Fruit fly (Drosophila melanogaster) whole organism, embryonic: Measurements from ENCODE around the gene lqfR.

Source experiments
- Atf-2 ChIP-seq: fragments of 200-800 bp; sonication (Bioruptor generic); optimal IDR thresholded peaks from 2 replicates; lab custom pipeline; 2016; ENCODE audit warnings: missing biosample characterization, missing genetic modification characterization
- C15 ChIP-seq: fragments of 200-800 bp; sonication (Bioruptor generic); IDR thresholded peaks from 3 replicates; pipeline ENCODE4 v1.3.6; 2022; ENCODE audit warnings: missing biosample characterization, missing genetic modification characterization
- CG10462 ChIP-seq: fragments of 200-800 bp; sonication (Bioruptor generic); optimal IDR thresholded peaks from 2 replicates; lab custom pipeline; 2016; ENCODE audit warnings: missing biosample characterization, missing genetic modification characterization
- CG11723 ChIP-seq: fragments of 200-800 bp; sonication (Bioruptor generic); optimal IDR thresholded peaks from 2 replicates; lab custom pipeline; 2017; ENCODE audit warnings: missing biosample characterization, mild to moderate bottlenecking, missing genetic modification characterization
- CG12236 ChIP-seq: fragments of 200-800 bp; sonication (Bioruptor generic); optimal IDR thresholded peaks from 2 replicates; lab custom pipeline; 2016; ENCODE audit warnings: missing biosample characterization, missing genetic modification characterization
- CG14050 ChIP-seq: fragments of 200-800 bp; sonication (Bioruptor generic); IDR thresholded peaks from 3 replicates; pipeline ENCODE4 v1.3.6; 2022; ENCODE audit warnings: missing biosample characterization, missing genetic modification characterization
- CG14965 ChIP-seq: fragments of 200-800 bp; sonication (Bioruptor generic); optimal IDR thresholded peaks from 2 replicates; lab custom pipeline; 2016; ENCODE audit warnings: missing biosample characterization, missing genetic modification characterization, borderline replicate concordance
- CG15514 ChIP-seq: fragments of 200-800 bp; sonication (Bioruptor generic); optimal IDR thresholded peaks from 3 replicates; lab custom pipeline; 2017; ENCODE audit warnings: missing biosample characterization, missing genetic modification characterization, mild to moderate bottlenecking, moderate library complexity, missing genetic modification reagents
- CG18619 ChIP-seq: fragments of 200-800 bp; sonication (Bioruptor generic); optimal IDR thresholded peaks from 3 replicates; lab custom pipeline; 2017; ENCODE audit warnings: missing biosample characterization, mild to moderate bottlenecking, missing genetic modification characterization
- CG2678 ChIP-seq: fragments of 200-800 bp; sonication (Bioruptor generic); optimal IDR thresholded peaks from 3 replicates; lab custom pipeline; 2019; ENCODE audit warnings: missing biosample characterization, mild to moderate bottlenecking, missing genetic modification characterization, moderate library complexity
- CG33557 ChIP-seq: fragments of 200-800 bp; sonication (Bioruptor generic); optimal IDR thresholded peaks from 2 replicates; lab custom pipeline; 2019; ENCODE audit warnings: missing biosample characterization, mild to moderate bottlenecking, missing genetic modification characterization, moderate library complexity
- CG3995 ChIP-seq: fragments of 200-800 bp; sonication (Bioruptor generic); optimal IDR thresholded peaks from 3 replicates; lab custom pipeline; 2016; ENCODE audit warnings: missing biosample characterization, missing genetic modification characterization
- CG8478 ChIP-seq: fragments of >200 bp; optimal IDR thresholded peaks from 2 replicates; lab custom pipeline; 2018
- CTCF ChIP-seq: fragments of 200-800 bp; sonication (Bioruptor generic); optimal IDR thresholded peaks from 2 replicates; lab custom pipeline; 2017; ENCODE audit warnings: missing biosample characterization, mild to moderate bottlenecking, missing genetic modification characterization, moderate library complexity
- Dbx ChIP-seq: fragments of 200-800 bp; sonication (Bioruptor generic); IDR thresholded peaks from 3 replicates; pipeline ENCODE4 v1.3.6; 2022; ENCODE audit warnings: missing biosample characterization, missing genetic modification characterization
- Gug ChIP-seq: fragments of 200-800 bp; sonication (Bioruptor generic); IDR thresholded peaks from 4 replicates; pipeline ENCODE4 v1.3.6; 2022; ENCODE audit warnings: missing biosample characterization, missing genetic modification characterization
- Hr51 ChIP-seq, 2 experiments: fragments of 200-800 bp; sonication (Bioruptor generic); optimal IDR thresholded peaks; 2 replicates in 1 of 2; 3 replicates in 1 of 2; lab custom pipeline; 2016 to 2018; ENCODE audit warnings: missing biosample characterization in 2 of 2, missing genetic modification characterization in 2 of 2, mild to moderate bottlenecking in 1 of 2, moderate library complexity in 1 of 2
- Opbp ChIP-seq: fragments of 200-800 bp; sonication (Bioruptor generic); IDR thresholded peaks from 3 replicates; pipeline ENCODE4 v1.3.6; 2022; ENCODE audit warnings: missing biosample characterization, missing genetic modification characterization; ENCODE audit not compliant: partially characterized antibody
- Scr ChIP-seq: fragments of 200-800 bp; sonication (Bioruptor generic); IDR thresholded peaks from 2 replicates; pipeline ENCODE4 v1.3.6; 2022; ENCODE audit warnings: missing biosample characterization, missing genetic modification characterization; ENCODE audit not compliant: partially characterized antibody
- Side ChIP-seq: fragments of 200-800 bp; sonication (Bioruptor generic); optimal IDR thresholded peaks from 2 replicates; lab custom pipeline; 2016; ENCODE audit warnings: missing biosample characterization, missing genetic modification characterization
- Tbp ChIP-seq: fragments of >200 bp; optimal IDR thresholded peaks from 2 replicates; lab custom pipeline; 2018; ENCODE audit warnings: missing biosample characterization, missing genetic modification characterization
- Usf ChIP-seq: fragments of 200-800 bp; sonication (Bioruptor generic); optimal IDR thresholded peaks from 2 replicates; lab custom pipeline; 2017; ENCODE audit warnings: missing genotype, missing biosample characterization, missing genetic modification characterization
- Xbp1 ChIP-seq: fragments of 200-800 bp; sonication (Bioruptor generic); optimal IDR thresholded peaks from 3 replicates; lab custom pipeline; 2016; ENCODE audit warnings: missing biosample characterization, mild to moderate bottlenecking, missing genetic modification characterization
- ac ChIP-seq: fragments of 200-800 bp; sonication (Bioruptor generic); optimal IDR thresholded peaks from 3 replicates; lab custom pipeline; 2017; ENCODE audit warnings: missing biosample characterization, mild to moderate bottlenecking, missing genetic modification characterization
- ato ChIP-seq: fragments of 200-800 bp; sonication (Bioruptor generic); IDR thresholded peaks from 2 replicates; pipeline ENCODE4 v1.3.6; 2022; ENCODE audit warnings: missing biosample characterization, missing genetic modification characterization; ENCODE audit not compliant: partially characterized antibody
- croc ChIP-seq: fragments of 200-800 bp; sonication (Bioruptor generic); conservative IDR thresholded peaks from 3 replicates; pipeline ENCODE4 v1.3.6; 2022; ENCODE audit warnings: missing biosample characterization, missing genetic modification characterization
- dimm ChIP-seq: fragments of 200-800 bp; sonication (Bioruptor generic); IDR thresholded peaks from 2 replicates; pipeline ENCODE4 v1.3.6; 2022; ENCODE audit warnings: missing biosample characterization, missing genetic modification characterization
- disco-r ChIP-seq: fragments of 200-800 bp; sonication (Bioruptor generic); optimal IDR thresholded peaks from 2 replicates; lab custom pipeline; 2016; ENCODE audit warnings: missing biosample characterization, missing genetic modification characterization
- esg ChIP-seq: fragments of 200-800 bp; sonication (Bioruptor generic); conservative IDR thresholded peaks from 2 replicates; pipeline ENCODE4 v1.3.6; 2022; ENCODE audit warnings: missing biosample characterization, missing genetic modification characterization
- ewg ChIP-seq: fragments of 200-800 bp; sonication (Bioruptor generic); optimal IDR thresholded peaks from 3 replicates; lab custom pipeline; 2017; ENCODE audit warnings: mild to moderate bottlenecking, missing biosample characterization, missing genetic modification reagents, missing genetic modification characterization
- hb ChIP-seq: fragments of 200-800 bp; sonication (Bioruptor generic); IDR thresholded peaks from 3 replicates; pipeline ENCODE4 v1.3.6; 2022; ENCODE audit warnings: missing biosample characterization, missing genetic modification characterization; ENCODE audit not compliant: partially characterized antibody
- inv ChIP-seq: fragments of 200-800 bp; sonication (Bioruptor generic); IDR thresholded peaks from 2 replicates; pipeline ENCODE4 v1.3.6; 2022; ENCODE audit warnings: missing biosample characterization, missing genetic modification characterization; ENCODE audit not compliant: partially characterized antibody
- ken ChIP-seq: fragments of 200-800 bp; sonication (Bioruptor generic); IDR thresholded peaks from 3 replicates; pipeline ENCODE4 v1.3.6; 2022; ENCODE audit warnings: missing biosample characterization, missing genetic modification characterization
- lab ChIP-seq: fragments of 200-800 bp; sonication (Bioruptor generic); optimal IDR thresholded peaks from 3 replicates; lab custom pipeline; 2017; ENCODE audit warnings: missing biosample characterization, missing genetic modification characterization, mild to moderate bottlenecking, moderate library complexity, missing genetic modification reagents
- lola ChIP-seq, 3 experiments: fragments of >200 bp in 2 of 3; fragments of 200-800 bp in 1 of 3; sonication (Bioruptor generic) in 1 of 3; optimal IDR thresholded peaks; 2 replicates each; lab custom pipeline; 2017 to 2019; ENCODE audit warnings: missing biosample characterization in 3 of 3, missing genetic modification characterization in 3 of 3, mild to moderate bottlenecking in 1 of 3, moderate library complexity in 1 of 3
- luna ChIP-seq: fragments of 200-800 bp; sonication (Bioruptor generic); optimal IDR thresholded peaks from 2 replicates; lab custom pipeline; 2016; ENCODE audit warnings: missing biosample characterization, missing genetic modification characterization
- nom ChIP-seq: fragments of 200-800 bp; sonication (Bioruptor generic); optimal IDR thresholded peaks from 2 replicates; lab custom pipeline; 2017; ENCODE audit warnings: missing biosample characterization, missing genetic modification characterization, mild to moderate bottlenecking, moderate library complexity, missing genetic modification reagents
- odd ChIP-seq: fragments of 200-800 bp; sonication (Bioruptor generic); optimal IDR thresholded peaks from 2 replicates; lab custom pipeline; 2017; ENCODE audit warnings: missing biosample characterization, mild to moderate bottlenecking, missing genetic modification characterization
- org-1 ChIP-seq: fragments of 200-800 bp; sonication (Bioruptor generic); optimal IDR thresholded peaks from 2 replicates; lab custom pipeline; 2017; ENCODE audit warnings: missing biosample characterization, missing genetic modification characterization
- otp ChIP-seq: fragments of 200-800 bp; sonication (Bioruptor generic); IDR thresholded peaks from 3 replicates; pipeline ENCODE4, ENCODE4 v1.3.6; 2022; ENCODE audit warnings: missing biosample characterization, missing genetic modification characterization
- peb ChIP-seq: fragments of 200-800 bp; sonication (Bioruptor generic); IDR thresholded peaks from 2 replicates; pipeline ENCODE4 v1.3.6; 2022; ENCODE audit warnings: missing biosample characterization, missing genetic modification characterization
- prd ChIP-seq, 3 experiments: fragments of >200 bp in 2 of 3; fragments of 200-800 bp in 1 of 3; sonication (Bioruptor generic) in 1 of 3; optimal IDR thresholded peaks in 2 of 3; IDR thresholded peaks in 1 of 3; 2 replicates in 2 of 3; 3 replicates in 1 of 3; pipeline versions ENCODE4 v1.3.6 to Lab custom; 2017 to 2022; ENCODE audit warnings: missing biosample characterization in 1 of 3, missing genetic modification characterization in 1 of 3
- stwl ChIP-seq: fragments of 200-800 bp; sonication (Bioruptor generic); optimal IDR thresholded peaks from 3 replicates; lab custom pipeline; 2018; ENCODE audit warnings: missing biosample characterization, mild to moderate bottlenecking, missing genetic modification characterization, moderate library complexity
- tgo ChIP-seq: fragments of 200-800 bp; sonication (Bioruptor generic); IDR thresholded peaks from 3 replicates; pipeline ENCODE4 v1.3.6; 2022; ENCODE audit warnings: missing biosample characterization, missing genetic modification characterization
- trem ChIP-seq: fragments of 200-800 bp; optimal IDR thresholded peaks from 3 replicates; lab custom pipeline; 2019; ENCODE audit warnings: missing biosample characterization, mild to moderate bottlenecking, missing genetic modification characterization, moderate library complexity
- trh ChIP-seq: fragments of 200-800 bp; sonication (Bioruptor generic); optimal IDR thresholded peaks from 2 replicates; lab custom pipeline; 2016; ENCODE audit warnings: missing biosample characterization, missing genetic modification characterization
- vvl ChIP-seq: fragments of 200-800 bp; sonication (Bioruptor generic); IDR thresholded peaks from 2 replicates; pipeline ENCODE4 v1.3.6; 2022; ENCODE audit warnings: missing biosample characterization, missing genetic modification characterization
- zfh1 ChIP-seq: fragments of 200-800 bp; sonication (Bioruptor generic); IDR thresholded peaks from 3 replicates; pipeline ENCODE4 v1.3.6; 2022; ENCODE audit warnings: missing biosample characterization, missing genetic modification characterization

Gene lqfR

dm6 chr3R:22362218-22362907, 48.7 kb upstream of the lqfR start, which contains the start of the genes JMJD6, CG7071 and Muted (continued):
- TF ChIP-seq lab (GFP tag; lab: Kevin White, UChicago) (peak; percentile 95), CG14050 (peak; percentile 85), luna (GFP tag; lab: Kevin White, UChicago) (peak; percentile 34), Gug (GFP tag; lab: Robert Waterston, UW) (peak; percentile 87), Dbx (GFP tag; lab: Robert Waterston, UW) (peak; percentile 91), trh (GFP tag; lab: Kevin White, UChicago) (peak; percentile 54), prd (optimal IDR thresholded peaks at IDR 0.05; lab: Kevin White, UChicago) (no peak), prd (GFP tag; IDR thresholded peaks at IDR 0.05; lab: Robert Waterston, UW) (peak; percentile 96), Hr51 (GFP tag; optimal IDR thresholded peaks at IDR 0.05; lab: Kevin White, UChicago) (peak; percentile 89 to 94), CG12236 (GFP tag; lab: Kevin White, UChicago) (peak; percentile 57), org-1 (peak; percentile 54), otp (GFP tag; lab: Robert Waterston, UW) (peak; percentile 85; the same call in 2 of the 3 replicates), lola (GFP tag; optimal IDR thresholded peaks at IDR 0.05; lab: Kevin White, UChicago) (peak in 1 of 3 experiments; percentile 88), CG8478 (no peak), Opbp (GFP tag; lab: Robert Waterston, UW) (peak; percentile 60; the same call in 1 of the 3 replicates), CG33557 (GFP tag; lab: Kevin White, UChicago) (peak; percentile 89), tgo (GFP tag; lab: Robert Waterston, UW) (peak; percentile 87), esg (GFP tag; lab: Robert Waterston, UW) (peak; percentile 85), C15 (GFP tag; lab: Robert Waterston, UW) (peak; percentile 74), zfh1 (GFP tag; lab: Robert Waterston, UW) (peak; percentile 95), CG10462 (GFP tag; lab: Kevin White, UChicago) (peak; percentile 79), CG14965 (GFP tag; lab: Kevin White, UChicago) (no peak), disco-r (GFP tag; lab: Kevin White, UChicago) (peak; percentile 76), Xbp1 (GFP tag; lab: Kevin White, UChicago) (peak; percentile 96), Atf-2 (GFP tag; lab: Kevin White, UChicago) (peak; percentile 87), hb (GFP tag; lab: Robert Waterston, UW) (peak; percentile 74; the same call in 2 of the 3 replicates), ato (GFP tag; lab: Robert Waterston, UW) (peak; percentile 58; the same call in 1 of the 2 replicates), ewg (GFP tag; lab: Kevin White, UChicago) (peak; percentile 80), vvl (GFP tag; lab: Robert Waterston, UW) (peak; percentile 94), CG2678 (tag; lab: Kevin White, UChicago) (peak; percentile 92), CG3995 (GFP tag; lab: Kevin White, UChicago) (peak; percentile 71), croc (peak; percentile 86), CG18619 (peak; percentile 83), trem (tag; lab: Kevin White, UChicago) (peak; percentile 82), odd (GFP tag; lab: Kevin White, UChicago) (peak; percentile 76), peb (GFP tag; lab: Robert Waterston, UW) (no peak), inv (GFP tag; lab: Robert Waterston, UW) (peak; percentile 74), CG15514 (peak; percentile 92), Tbp (GFP tag; lab: Kevin White, UChicago) (peak; percentile 42), ac (GFP tag; lab: Kevin White, UChicago) (peak; percentile 52), CTCF (GFP tag; lab: Kevin White, UChicago) (peak; percentile 18), Side (GFP tag; lab: Kevin White, UChicago) (peak; percentile 79), dimm (GFP tag; lab: Robert Waterston, UW) (peak; percentile 64; the same call in 1 of the 2 replicates), ken (GFP tag; lab: Robert Waterston, UW) (peak; percentile 92), Usf (peak; percentile 85), stwl (peak; percentile 87), nom (GFP tag; lab: Kevin White, UChicago) (peak; percentile 78), CG11723 (GFP tag; lab: Kevin White, UChicago) (peak; percentile 84), Scr (peak; percentile 89)
